Worm (Caenorhabditis elegans): Measurements from ENCODE around the gene Y11D7A.10.

Y11D7A.10 gene

DNA sequence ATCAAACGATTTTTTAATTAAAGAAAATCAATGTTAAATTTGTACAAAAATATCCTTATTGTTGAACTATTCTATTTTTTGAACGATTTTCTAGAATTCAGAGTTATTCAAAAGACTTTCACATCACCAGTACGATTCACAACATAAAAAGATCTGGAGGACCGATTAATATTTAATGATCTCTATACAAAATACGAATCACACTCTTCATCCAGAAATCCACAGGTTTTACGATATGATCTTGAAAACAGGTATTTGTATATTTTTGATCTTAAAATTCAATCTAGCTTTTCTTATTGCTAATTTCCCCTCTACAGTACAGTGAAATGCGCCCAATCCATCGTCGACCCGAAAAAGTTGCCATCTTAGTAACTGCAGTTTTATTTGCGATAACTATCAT is 45.0 kb upstream of the Y11D7A.10 start, which contains the start of gene F49C12.5:
TSS of gene F49C12.5 (plus strand) at position 301 of the 400 bp plus-strand sequence.
- TF ChIP-seq zip-2 (tag; optimal IDR thresholded peaks at IDR 0.05) (no peak), lir-3 (tag; optimal IDR thresholded peaks at IDR 0.05) (no peak), nhr-25 (tag; optimal IDR thresholded peaks at IDR 0.05; ENCODE audit: borderline replicate concordance, insufficient read depth) (no peak), hif-1 (tag; optimal IDR thresholded peaks at IDR 0.05) (no peak), mes-2 (tag; optimal IDR thresholded peaks at IDR 0.05; ENCODE audit: poor library complexity, severe bottlenecking) (no peak), unc-39 (tag; optimal IDR thresholded peaks at IDR 0.05) (no peak), Y48G9A.11 (GFP tag; IDR thresholded peaks at IDR 0.05) (no peak), egl-43 (GFP tag; IDR thresholded peaks at IDR 0.05) (no peak), fkh-10 (GFP tag; optimal IDR thresholded peaks at IDR 0.05) (no peak), ama-1 (optimal IDR thresholded peaks at IDR 0.05) (no peak), egl-27 (tag; optimal IDR thresholded peaks at IDR 0.05) (no peak), dpl-1 (GFP tag; optimal IDR thresholded peaks at IDR 0.05) (no peak), zag-1 (tag; optimal IDR thresholded peaks at IDR 0.05) (no peak), cey-2 (tag; optimal IDR thresholded peaks at IDR 0.05; ENCODE audit: borderline replicate concordance, insufficient read depth) (no peak)

DNA sequence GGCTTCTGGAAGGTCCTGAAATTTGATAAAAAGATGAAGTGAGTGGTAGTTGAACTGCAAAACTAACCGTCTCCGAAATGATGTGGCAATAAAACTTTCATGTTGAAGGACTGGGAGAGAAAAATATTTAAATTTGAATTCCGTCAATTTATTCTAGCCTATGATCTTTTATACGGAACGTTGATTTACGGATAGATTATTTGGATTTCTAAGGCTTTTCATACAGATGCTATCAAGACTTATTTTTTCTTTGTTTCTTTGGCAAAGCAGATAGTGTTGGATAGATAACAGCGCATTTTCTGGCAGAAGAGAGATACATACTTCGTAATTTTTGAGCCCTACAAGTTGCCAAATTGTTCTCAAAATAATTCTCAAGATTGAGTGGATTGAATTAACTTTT is 44.4 kb upstream of the Y11D7A.10 start, which contains the start of gene F49C12.4:
TSS of gene F49C12.4 (minus strand) at position 101 of the 400 bp plus-strand sequence.
- TF ChIP-seq nhr-77 (tag; optimal IDR thresholded peaks at IDR 0.05) (no peak), ceh-62 (tag; optimal IDR thresholded peaks at IDR 0.05) (no peak), zfp-2 (tag; optimal IDR thresholded peaks at IDR 0.05) (no peak), mxl-2 (GFP tag; conservative IDR thresholded peaks at IDR 0.05) (no peak), ceh-44 (GFP tag; IDR thresholded peaks at IDR 0.05) (no peak), F44E2.7 (GFP tag; IDR thresholded peaks at IDR 0.05) (no peak), ceh-20 (GFP tag; IDR thresholded peaks at IDR 0.05) (no peak), aha-1 (tag) (no peak), lin-39 (tag; optimal IDR thresholded peaks at IDR 0.05) (no peak), daf-19 (GFP tag; conservative IDR thresholded peaks at IDR 0.05) (no peak), zfp-3 (GFP tag; conservative IDR thresholded peaks at IDR 0.05) (no peak), ama-1 (optimal IDR thresholded peaks at IDR 0.05) (no peak), nhr-42 (GFP tag; IDR thresholded peaks at IDR 0.05) (no peak), nhr-48 (tag; optimal IDR thresholded peaks at IDR 0.05) (no peak), sdz-12 (GFP tag; optimal IDR thresholded peaks at IDR 0.05) (no peak), ceh-28 (tag; optimal IDR thresholded peaks at IDR 0.05) (no peak), dve-1 (tag; optimal IDR thresholded peaks at IDR 0.05; ENCODE audit: insufficient read depth) (no peak), pha-4 (GFP tag; IDR thresholded peaks at IDR 0.05) (no peak), pha-4 (tag; optimal IDR thresholded peaks at IDR 0.05) (no peak), madf-9 (GFP tag; conservative IDR thresholded peaks at IDR 0.05) (no peak), lin-13 (GFP tag; optimal IDR thresholded peaks at IDR 0.05) (no peak)

DNA sequence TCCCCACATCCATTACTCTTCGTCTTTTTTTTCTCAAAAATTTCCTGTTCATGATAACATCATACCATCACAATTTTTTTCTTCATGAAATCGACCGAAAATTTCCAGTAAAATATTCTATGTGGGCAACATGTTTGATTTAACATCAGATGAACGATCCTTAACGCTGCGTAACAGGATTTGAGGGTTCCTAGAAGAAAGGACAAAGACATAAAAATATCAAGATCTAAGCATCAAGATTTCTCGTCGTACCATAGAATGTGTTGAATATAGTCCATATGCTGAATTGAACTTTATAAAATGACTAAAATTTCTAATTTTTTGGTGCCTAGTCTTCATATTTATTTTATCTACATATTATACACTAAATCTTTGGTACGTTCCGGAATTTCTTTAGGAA is 40.6 kb upstream of the Y11D7A.10 start, which contains the start of gene F49C12.3:
TSS of gene F49C12.3 (plus strand) at position 301 of the 400 bp plus-strand sequence.
- TF ChIP-seq ctbp-1 (GFP tag; IDR thresholded peaks at IDR 0.05), result no peak
- TF ChIP-seq hif-1 (tag; optimal IDR thresholded peaks at IDR 0.05), result no peak
- no peak for TF ChIP-seq mxl-2 (GFP tag; conservative IDR thresholded peaks at IDR 0.05)
- TF ChIP-seq sdz-12 (GFP tag; optimal IDR thresholded peaks at IDR 0.05), result no peak
- no peak for TF ChIP-seq dve-1 (tag; optimal IDR thresholded peaks at IDR 0.05; ENCODE audit: insufficient read depth)
- no peak for TF ChIP-seq rbr-2 (tag; optimal IDR thresholded peaks at IDR 0.05)
- TF ChIP-seq ceh-62 (tag; optimal IDR thresholded peaks at IDR 0.05), result no peak
- no peak for TF ChIP-seq snpc-1.2 (GFP tag; IDR thresholded peaks at IDR 0.05)
- TF ChIP-seq ama-1 (optimal IDR thresholded peaks at IDR 0.05), result no peak
- no peak for TF ChIP-seq saeg-2 (GFP tag; IDR thresholded peaks at IDR 0.05)
- no peak for TF ChIP-seq T20F7.1 (GFP tag; optimal IDR thresholded peaks at IDR 0.05)
- no peak for TF ChIP-seq set-16 (GFP tag; IDR thresholded peaks at IDR 0.05)
